Worm (Caenorhabditis elegans): ENCODE measurements around the gene atrn-1.

DNA sequence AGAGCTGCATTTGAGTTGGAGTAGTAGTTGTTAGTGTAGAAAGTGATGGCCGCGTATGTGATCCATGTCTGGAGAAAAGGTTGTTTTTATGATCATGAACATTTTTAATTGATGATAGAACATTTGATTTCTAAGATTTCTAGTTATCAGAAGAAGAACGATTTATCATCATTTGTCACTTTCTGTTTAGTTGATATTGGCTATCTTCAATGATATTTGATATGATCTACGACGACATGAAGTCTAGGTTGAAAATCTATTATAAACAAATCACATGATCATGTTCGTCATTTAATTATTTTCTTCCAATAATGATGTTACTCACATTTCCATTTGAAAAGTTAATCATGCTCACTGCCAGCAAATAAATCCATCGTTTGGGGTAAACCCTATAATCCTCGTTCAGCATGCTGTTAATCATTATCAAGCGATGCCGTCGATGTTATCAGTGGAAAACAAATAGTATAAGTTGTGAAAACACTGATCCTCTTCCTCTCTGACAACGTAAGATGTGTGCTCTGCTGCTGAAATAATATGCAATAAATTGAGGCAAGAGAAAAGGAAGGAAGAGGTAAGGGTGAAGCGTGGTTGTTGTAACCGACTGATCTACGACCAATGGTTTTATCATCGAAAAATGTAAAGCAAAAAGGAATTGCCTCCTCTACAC is 25.7 kb downstream of the atrn-1 start:
- TF ChIP-seq him-1 (tag; optimal IDR thresholded peaks at IDR 0.05): no peak
- TF ChIP-seq W03F9.2 (tag; optimal IDR thresholded peaks at IDR 0.05): no peak

All from whole organism, L4/young adult.